Fruit fly (Drosophila melanogaster) whole organism, prepupa: ENCODE results near the gene CG42816.

Experiments used
- Blimp-1 ChIP-seq: fragments of 200-800 bp; sonication (Bioruptor generic); optimal IDR thresholded peaks from 3 replicates; lab custom pipeline; 2017; ENCODE audit warnings: missing biosample characterization, missing genetic modification characterization, mild to moderate bottlenecking, moderate library complexity, missing genetic modification reagents
- CG16779 ChIP-seq: fragments of 200-800 bp; sonication (Bioruptor generic); optimal IDR thresholded peaks from 3 replicates; lab custom pipeline; 2017; ENCODE audit warnings: missing biosample characterization, mild to moderate bottlenecking, missing genetic modification characterization
- CG31627 ChIP-seq: fragments of 200-800 bp; sonication (Bioruptor generic); optimal IDR thresholded peaks from 3 replicates; lab custom pipeline; 2016; ENCODE audit warnings: missing biosample characterization, missing genetic modification characterization
- CG7368 ChIP-seq: fragments of 200-800 bp; sonication (Bioruptor generic); optimal IDR thresholded peaks from 3 replicates; lab custom pipeline; 2016; ENCODE audit warnings: missing biosample characterization, missing genetic modification characterization
- Ets96B ChIP-seq: fragments of 200-800 bp; optimal IDR thresholded peaks from 2 replicates; lab custom pipeline; 2019; ENCODE audit warnings: missing biosample characterization, mild to moderate bottlenecking, missing genetic modification characterization, moderate library complexity
- Lpt ChIP-seq: fragments of 200-800 bp; sonication (Bioruptor generic); optimal IDR thresholded peaks from 3 replicates; lab custom pipeline; 2016; ENCODE audit warnings: missing biosample characterization, missing genetic modification characterization
- Met ChIP-seq: fragments of 200-800 bp; sonication (Bioruptor generic); optimal IDR thresholded peaks from 3 replicates; lab custom pipeline; 2016; ENCODE audit warnings: missing biosample characterization, missing genetic modification characterization
- Sox14 ChIP-seq: fragments of 200-800 bp; sonication (Bioruptor generic); optimal IDR thresholded peaks from 3 replicates; lab custom pipeline; 2016; ENCODE audit warnings: missing biosample characterization, missing genetic modification characterization
- dsx ChIP-seq: fragments of 200-800 bp; optimal IDR thresholded peaks from 3 replicates; lab custom pipeline; 2019; ENCODE audit warnings: missing biosample characterization, mild to moderate bottlenecking, missing genetic modification characterization, moderate library complexity; ENCODE audit not compliant: poor library complexity, severe bottlenecking
- fd85E ChIP-seq: fragments of 200-800 bp; sonication (Bioruptor generic); optimal IDR thresholded peaks from 3 replicates; lab custom pipeline; 2016; ENCODE audit warnings: missing biosample characterization, missing genetic modification characterization
- lz ChIP-seq: fragments of 200-800 bp; sonication (Bioruptor generic); optimal IDR thresholded peaks from 3 replicates; lab custom pipeline; 2016; ENCODE audit warnings: missing biosample characterization, missing genetic modification characterization
- topi ChIP-seq: fragments of 200-800 bp; sonication (Bioruptor generic); optimal IDR thresholded peaks from 3 replicates; lab custom pipeline; 2016; ENCODE audit warnings: missing biosample characterization, missing genetic modification characterization

DNA sequence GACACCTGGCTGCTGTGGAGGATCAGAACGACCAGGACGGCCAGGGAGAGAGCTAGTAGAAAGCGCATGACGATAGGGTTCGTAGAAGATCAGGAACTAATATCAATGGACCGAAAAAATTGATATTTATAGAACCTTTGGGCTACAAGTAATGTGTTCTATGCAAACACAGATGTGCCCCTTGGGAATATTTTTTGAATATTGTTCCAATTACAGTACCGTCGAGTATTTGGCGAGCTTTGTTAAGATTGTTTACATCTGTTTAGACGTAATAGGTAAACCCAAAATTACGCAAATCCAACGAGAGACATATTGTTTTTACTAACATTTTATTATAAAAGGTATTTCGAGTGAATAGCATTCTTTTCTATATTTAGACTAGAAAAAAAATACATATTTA, 37.7 kb upstream of the CG42816 start, which contains the start of gene CG32189:
- TF ChIP-seq CG16779 (tag; lab: Kevin White, UChicago) (no peak), CG31627 (no peak), CG7368 (GFP tag; lab: Kevin White, UChicago) (no peak), Blimp-1 (no peak), Met (GFP tag; lab: Kevin White, UChicago) (no peak), topi (no peak), Sox14 (GFP tag; lab: Kevin White, UChicago) (no peak), lz (GFP tag; lab: Kevin White, UChicago) (no peak), Ets96B (tag; lab: Kevin White, UChicago) (no peak), dsx (GFP tag; lab: Kevin White, UChicago) (no peak), fd85E (GFP tag; lab: Kevin White, UChicago) (no peak), Lpt (GFP tag; lab: Kevin White, UChicago) (no peak)
